Worm (Caenorhabditis elegans): ENCODE data around the gene F46C3.2.

F46C3.2 gene

ce11 chrX:11409457-11409856, 9.1 kb downstream of the F46C3.2 start (continued):
- TF ChIP-seq R02D3.7 (tag; optimal IDR thresholded peaks at IDR 0.05) = no peak
- no peak for TF ChIP-seq zag-1 (tag; optimal IDR thresholded peaks at IDR 0.05)
- TF ChIP-seq fos-1 (tag; optimal IDR thresholded peaks at IDR 0.05) = peak; percentile 66
- no peak for TF ChIP-seq elt-3 (tag; optimal IDR thresholded peaks at IDR 0.05)
- no peak for TF ChIP-seq nhr-25 (tag; optimal IDR thresholded peaks at IDR 0.05)
- no peak for TF ChIP-seq ztf-11 (tag; optimal IDR thresholded peaks at IDR 0.05)
- no peak for TF ChIP-seq lin-11 (tag; optimal IDR thresholded peaks at IDR 0.05)
- no peak for TF ChIP-seq Y55F3AM.14 (GFP tag; optimal IDR thresholded peaks at IDR 0.05)
- TF ChIP-seq alr-1 (tag; optimal IDR thresholded peaks at IDR 0.05) = no peak
- TF ChIP-seq nhr-11 (tag; optimal IDR thresholded peaks at IDR 0.05) = no peak
- TF ChIP-seq ztf-1 (GFP tag; conservative IDR thresholded peaks at IDR 0.05) = no peak
- TF ChIP-seq lin-13 (GFP tag; optimal IDR thresholded peaks at IDR 0.05) = no peak
- TF ChIP-seq unc-55 (GFP tag; optimal IDR thresholded peaks at IDR 0.05) = no peak
- no peak for TF ChIP-seq blmp-1 (tag; optimal IDR thresholded peaks at IDR 0.05; ENCODE audit: insufficient read depth)
- TF ChIP-seq lsy-2 (tag; optimal IDR thresholded peaks at IDR 0.05) = peak in 1 of 2 experiments; percentile 39
- TF ChIP-seq egl-27 (tag; optimal IDR thresholded peaks at IDR 0.05) = no peak

- TF ChIP-seq nhr-11 (tag; optimal IDR thresholded peaks at IDR 0.05) (no peak), ceh-82 (tag; optimal IDR thresholded peaks at IDR 0.05) (no peak), aly-2 (tag; optimal IDR thresholded peaks at IDR 0.05) (no peak), nhr-237 (tag; optimal IDR thresholded peaks at IDR 0.05) (no peak), nhr-21 (tag; optimal IDR thresholded peaks at IDR 0.05) (no peak), nhr-25 (tag; optimal IDR thresholded peaks at IDR 0.05) (no peak), nhr-12 (tag; optimal IDR thresholded peaks at IDR 0.05) (no peak), nhr-77 (tag; optimal IDR thresholded peaks at IDR 0.05) (no peak), lin-13 (GFP tag; optimal IDR thresholded peaks at IDR 0.05) (no peak), nhr-6 (tag; optimal IDR thresholded peaks at IDR 0.05) (no peak), ztf-4 (tag; optimal IDR thresholded peaks at IDR 0.05) (no peak), ztf-1 (GFP tag; conservative IDR thresholded peaks at IDR 0.05) (no peak), blmp-1 (tag; optimal IDR thresholded peaks at IDR 0.05; ENCODE audit: insufficient read depth) (no peak), snpc-4 (tag; optimal IDR thresholded peaks at IDR 0.05) (no peak), Y55F3AM.14 (GFP tag; optimal IDR thresholded peaks at IDR 0.05) (no peak), unc-55 (GFP tag; optimal IDR thresholded peaks at IDR 0.05) (no peak), lsy-2 (tag; optimal IDR thresholded peaks at IDR 0.05) (peak in 1 of 2 experiments; percentile 5), gmeb-1 (tag; optimal IDR thresholded peaks at IDR 0.05) (peak; percentile 6), sem-4 (tag; optimal IDR thresholded peaks at IDR 0.05) (no peak), F13H6.1 (tag; optimal IDR thresholded peaks at IDR 0.05) (peak; percentile 59), mdl-1 (tag; optimal IDR thresholded peaks at IDR 0.05) (no peak), alr-1 (tag; optimal IDR thresholded peaks at IDR 0.05) (no peak), lin-11 (tag; optimal IDR thresholded peaks at IDR 0.05) (no peak), dmd-4 (tag; optimal IDR thresholded peaks at IDR 0.05) (no peak), unc-39 (tag; optimal IDR thresholded peaks at IDR 0.05) (no peak), sma-9 (GFP tag; optimal IDR thresholded peaks at IDR 0.05) (peak; percentile 36), sma-9 (tag; optimal IDR thresholded peaks at IDR 0.05) (no peak), elt-1 (tag; optimal IDR thresholded peaks at IDR 0.05) (no peak), nhr-23 (tag; optimal IDR thresholded peaks at IDR 0.05) (no peak), C34F6.9 (tag; optimal IDR thresholded peaks at IDR 0.05) (peak; percentile 24), ceh-16 (tag; optimal IDR thresholded peaks at IDR 0.05) (no peak), peb-1 (tag; optimal IDR thresholded peaks at IDR 0.05) (no peak), skn-1 (tag; optimal IDR thresholded peaks at IDR 0.05) (no peak), lin-39 (tag; optimal IDR thresholded peaks at IDR 0.05) (no peak), fos-1 (tag; optimal IDR thresholded peaks at IDR 0.05) (peak; percentile 88), egl-27 (tag; optimal IDR thresholded peaks at IDR 0.05) (no peak), crh-2 (tag; optimal IDR thresholded peaks at IDR 0.05) (peak; percentile 16), ztf-11 (tag; optimal IDR thresholded peaks at IDR 0.05) (no peak), elt-3 (tag; optimal IDR thresholded peaks at IDR 0.05) (no peak), ZK546.5 (tag; optimal IDR thresholded peaks at IDR 0.05) (no peak), unc-62 (GFP tag; optimal IDR thresholded peaks at IDR 0.05) (no peak), ama-1 (optimal IDR thresholded peaks at IDR 0.05) (peak; percentile 78), R02D3.7 (tag; optimal IDR thresholded peaks at IDR 0.05) (no peak), sma-3 (GFP tag; optimal IDR thresholded peaks at IDR 0.05) (no peak), zag-1 (tag; optimal IDR thresholded peaks at IDR 0.05) (no peak), nhr-10 (tag; optimal IDR thresholded peaks at IDR 0.05) (no peak), mab-5 (tag; optimal IDR thresholded peaks at IDR 0.05) (no peak), nhr-129 (tag; optimal IDR thresholded peaks at IDR 0.05) (peak; percentile 31), mbf-1 (tag; optimal IDR thresholded peaks at IDR 0.05) (no peak)
Observed at ce11 chrX:11407682-11408335, 10.8 kb downstream of the F46C3.2 start, which contains the start of gene F08B12.4. TSS of gene F08B12.4 (minus strand) at chrX:11407732.
